Worm (Caenorhabditis elegans) whole organism, young adult: ENCODE results near the gene sknr-1.

Experiments
- B0019.2 ChIP-seq: fragments of 200-800 bp; sonication (Bioruptor generic); conservative IDR thresholded peaks from 2 replicates; pipeline ENCODE4 v1.3.6; 2022; ENCODE audit warnings: missing genetic modification reagents, missing genetic modification characterization, missing compliant biosample characterization
- B0261.1 ChIP-seq: sonication (generic microtip); optimal IDR thresholded peaks from 2 replicates; lab custom pipeline; 2016; ENCODE audit warnings: mild to moderate bottlenecking, missing genetic modification characterization, moderate library complexity, missing compliant biosample characterization
- D2030.7 ChIP-seq: fragments of 200-800 bp; sonication (Bioruptor generic); IDR thresholded peaks from 2 replicates; pipeline ENCODE4 v1.3.6; 2022; ENCODE audit warnings: missing genetic modification reagents, missing genetic modification characterization, missing compliant biosample characterization
- F49E8.2 ChIP-seq: sonication (generic microtip); optimal IDR thresholded peaks from 3 replicates; lab custom pipeline; 2017; ENCODE audit warnings: missing genetic modification characterization, mild to moderate bottlenecking, missing compliant biosample characterization, antibody characterized with exemption, moderate library complexity; ENCODE audit not compliant: insufficient read depth
- F52B5.7 ChIP-seq: sonication (generic microtip); optimal IDR thresholded peaks from 2 replicates; lab custom pipeline; 2016; ENCODE audit warnings: mild to moderate bottlenecking, missing genetic modification characterization, missing compliant biosample characterization
- F57C9.4 ChIP-seq: sonication (generic microtip); optimal IDR thresholded peaks from 2 replicates; lab custom pipeline; 2017; ENCODE audit warnings: mild to moderate bottlenecking, missing genetic modification characterization, missing compliant biosample characterization
- K11D2.4 ChIP-seq: fragments of 200-800 bp; sonication (Bioruptor generic); IDR thresholded peaks from 2 replicates; pipeline ENCODE4 v1.3.6; 2022; ENCODE audit warnings: missing genetic modification reagents, missing genetic modification characterization, missing compliant biosample characterization
- K12H6.12 ChIP-seq: fragments of 200-800 bp; sonication (Bioruptor generic); optimal IDR thresholded peaks from 2 replicates; lab custom pipeline; 2018; ENCODE audit warnings: mild to moderate bottlenecking, missing genetic modification characterization, missing compliant biosample characterization
- aptf-2 ChIP-seq: fragments of 200-800 bp; sonication (Bioruptor generic); conservative IDR thresholded peaks from 2 replicates; pipeline ENCODE4 v1.3.6; 2022; ENCODE audit warnings: missing genetic modification reagents, missing genetic modification characterization, missing compliant biosample characterization
- attf-5 ChIP-seq: fragments of 200-800 bp; sonication (Bioruptor generic); optimal IDR thresholded peaks from 2 replicates; lab custom pipeline; 2018; ENCODE audit warnings: mild to moderate bottlenecking, missing genetic modification characterization, missing compliant biosample characterization
- attf-6 ChIP-seq: fragments of 200-800 bp; sonication (Bioruptor generic); IDR thresholded peaks from 2 replicates; pipeline ENCODE4 v1.3.6; 2022; ENCODE audit warnings: missing genetic modification reagents, missing genetic modification characterization, missing compliant biosample characterization
- cebp-1 ChIP-seq, 2 experiments: fragments of 200-800 bp in 1 of 2; sonication (Bioruptor generic) in 1 of 2; sonication (generic microtip) in 1 of 2; IDR thresholded peaks in 1 of 2; optimal IDR thresholded peaks in 1 of 2; 2 replicates each; pipeline versions ENCODE4 v1.3.6 to Lab custom; 2017 to 2022; ENCODE audit warnings: missing compliant biosample characterization in 2 of 2, missing genetic modification characterization in 2 of 2, mild to moderate bottlenecking in 1 of 2, missing genetic modification reagents in 1 of 2, moderate library complexity in 1 of 2
- cebp-2 ChIP-seq: fragments of 200-800 bp; sonication (Bioruptor generic); IDR thresholded peaks from 2 replicates; pipeline ENCODE4 v1.3.6; 2022; ENCODE audit warnings: missing genetic modification characterization, missing compliant biosample characterization
- ceh-100 ChIP-seq: fragments of 200-800 bp; sonication (Bioruptor generic); IDR thresholded peaks from 2 replicates; pipeline ENCODE4 v1.3.6; 2022; ENCODE audit warnings: missing genetic modification reagents, missing genetic modification characterization, missing compliant biosample characterization
- chd-7 ChIP-seq: sonication (generic microtip); optimal IDR thresholded peaks from 2 replicates; lab custom pipeline; 2016; ENCODE audit warnings: mild to moderate bottlenecking, missing genetic modification characterization, moderate library complexity, missing compliant biosample characterization
- efl-1 ChIP-seq: fragments of 150-350 bp; optimal IDR thresholded peaks from 2 replicates; lab custom pipeline; 2014; ENCODE audit warnings: missing biosample characterization, missing genetic modification reagents, missing genetic modification characterization
- egl-44 ChIP-seq: fragments of 200-800 bp; sonication (Bioruptor generic); IDR thresholded peaks from 2 replicates; pipeline ENCODE4 v1.3.6; 2022; ENCODE audit warnings: missing genetic modification reagents, missing genetic modification characterization, missing compliant biosample characterization
- him-1 ChIP-seq: sonication (generic microtip); optimal IDR thresholded peaks from 2 replicates; lab custom pipeline; 2016; ENCODE audit warnings: missing genotype, missing genetic modification reagents, missing genetic modification characterization, missing compliant biosample characterization
- let-607 ChIP-seq, 2 experiments: fragments of 200-800 bp in 1 of 2; sonication (Bioruptor generic) in 1 of 2; sonication (generic microtip) in 1 of 2; optimal IDR thresholded peaks; 2 replicates each; lab custom pipeline; 2016 to 2018; ENCODE audit warnings: mild to moderate bottlenecking in 2 of 2, missing compliant biosample characterization in 2 of 2, missing genetic modification characterization in 2 of 2, moderate library complexity in 2 of 2, missing genotype in 1 of 2
- lin-40 ChIP-seq: sonication (generic microtip); optimal IDR thresholded peaks from 2 replicates; lab custom pipeline; 2016; ENCODE audit warnings: missing genetic modification characterization, mild to moderate bottlenecking, missing compliant biosample characterization, missing genotype, missing genetic modification reagents
- lir-1 ChIP-seq: fragments of 200-800 bp; sonication (Bioruptor generic); conservative IDR thresholded peaks from 2 replicates; pipeline ENCODE4 v1.3.6; 2022; ENCODE audit warnings: missing genetic modification reagents, missing genetic modification characterization, missing compliant biosample characterization
- lsl-1 ChIP-seq: fragments of 200-800 bp; sonication (Bioruptor generic); optimal IDR thresholded peaks from 2 replicates; lab custom pipeline; 2018; ENCODE audit warnings: mild to moderate bottlenecking, missing genetic modification characterization, moderate library complexity, missing compliant biosample characterization
- madf-10 ChIP-seq: sonication (generic microtip); optimal IDR thresholded peaks from 2 replicates; lab custom pipeline; 2016; ENCODE audit warnings: mild to moderate bottlenecking, missing genetic modification characterization, missing compliant biosample characterization
- madf-3 ChIP-seq: fragments of 200-800 bp; sonication (Bioruptor generic); IDR thresholded peaks from 2 replicates; pipeline ENCODE4 v1.3.6; 2022; ENCODE audit warnings: missing genetic modification reagents, missing genetic modification characterization, missing compliant biosample characterization
- nfya-2 ChIP-seq: fragments of 200-800 bp; sonication (Bioruptor generic); IDR thresholded peaks from 2 replicates; pipeline ENCODE4 v1.3.6; 2022; ENCODE audit warnings: missing genetic modification reagents, missing genetic modification characterization, missing compliant biosample characterization
- nfyb-1 ChIP-seq: fragments of 200-800 bp; sonication (Bioruptor generic); IDR thresholded peaks from 2 replicates; pipeline ENCODE4 v1.3.6; 2022; ENCODE audit warnings: missing genetic modification reagents, missing genetic modification characterization, missing compliant biosample characterization
- nhr-120 ChIP-seq: fragments of 200-800 bp; sonication (Bioruptor generic); IDR thresholded peaks from 2 replicates; pipeline ENCODE4 v1.3.6; 2022; ENCODE audit warnings: missing genetic modification characterization, missing compliant biosample characterization
- nhr-27 ChIP-seq: fragments of 200-800 bp; sonication (Bioruptor generic); optimal IDR thresholded peaks from 2 replicates; lab custom pipeline; 2018; ENCODE audit warnings: mild to moderate bottlenecking, missing genetic modification characterization, moderate library complexity, missing compliant biosample characterization
- nhr-80 ChIP-seq: sonication (generic microtip); optimal IDR thresholded peaks from 2 replicates; lab custom pipeline; 2016; ENCODE audit warnings: missing genetic modification characterization, missing compliant biosample characterization
- rcor-1 ChIP-seq: fragments of 200-800 bp; sonication (Bioruptor generic); IDR thresholded peaks from 2 replicates; pipeline ENCODE4 v1.3.6; 2022; ENCODE audit warnings: missing genetic modification reagents, missing genetic modification characterization, missing compliant biosample characterization
- sdz-38 ChIP-seq: sonication (generic microtip); optimal IDR thresholded peaks from 2 replicates; lab custom pipeline; 2016; ENCODE audit warnings: missing genotype, missing genetic modification characterization, missing compliant biosample characterization
- sea-2 ChIP-seq: fragments of 200-800 bp; sonication (Bioruptor generic); IDR thresholded peaks from 2 replicates; pipeline ENCODE4 v1.3.6; 2022; ENCODE audit warnings: missing genetic modification characterization, missing compliant biosample characterization
- snpc-1.1 ChIP-seq: sonication (generic microtip); optimal IDR thresholded peaks from 2 replicates; lab custom pipeline; 2017; ENCODE audit warnings: missing genetic modification characterization, mild to moderate bottlenecking, missing compliant biosample characterization, antibody characterized with exemption, moderate library complexity, missing genotype, missing genetic modification reagents; ENCODE audit not compliant: insufficient read depth
- snpc-1.3 ChIP-seq: sonication (generic microtip); optimal IDR thresholded peaks from 2 replicates; lab custom pipeline; 2017; ENCODE audit warnings: missing genetic modification characterization, mild to moderate bottlenecking, missing compliant biosample characterization, antibody characterized with exemption, moderate library complexity, missing genotype, missing genetic modification reagents; ENCODE audit not compliant: insufficient read depth
- snpc-3.4 ChIP-seq: sonication (generic microtip); optimal IDR thresholded peaks from 2 replicates; lab custom pipeline; 2017; ENCODE audit warnings: missing genetic modification characterization, mild to moderate bottlenecking, missing compliant biosample characterization, antibody characterized with exemption, moderate library complexity, missing genotype, missing genetic modification reagents
- snpc-4 ChIP-seq, 5 experiments: fragments of 150-350 bp in 1 of 5; sonication (generic microtip) in 4 of 5; optimal IDR thresholded peaks; 2 replicates each; lab custom pipeline; 2014 to 2018; ENCODE audit warnings: missing genetic modification characterization in 5 of 5, missing biosample characterization in 3 of 5, antibody characterized with exemption in 2 of 5, mild to moderate bottlenecking in 2 of 5, missing compliant biosample characterization in 2 of 5, missing genotype in 2 of 5, moderate library complexity in 2 of 5, missing genetic modification reagents in 1 of 5
- sptf-2 ChIP-seq: fragments of 200-800 bp; sonication (Bioruptor generic); optimal IDR thresholded peaks from 2 replicates; lab custom pipeline; 2018; ENCODE audit warnings: mild to moderate bottlenecking, missing genetic modification characterization, missing compliant biosample characterization
- tbp1 ChIP-seq: fragments of 200-800 bp; sonication (Bioruptor generic); optimal IDR thresholded peaks from 2 replicates; lab custom pipeline; 2018; ENCODE audit warnings: mild to moderate bottlenecking, missing genetic modification characterization, missing compliant biosample characterization
- unc-130 ChIP-seq: sonication (generic microtip); optimal IDR thresholded peaks from 2 replicates; lab custom pipeline; 2016; ENCODE audit warnings: missing genetic modification reagents, missing genetic modification characterization, missing compliant biosample characterization
- ztf-18 ChIP-seq: sonication (generic microtip); optimal IDR thresholded peaks from 2 replicates; lab custom pipeline; 2016; ENCODE audit warnings: missing genotype, mild to moderate bottlenecking, missing genetic modification characterization, missing compliant biosample characterization
- ztf-26 ChIP-seq: sonication (generic microtip); optimal IDR thresholded peaks from 2 replicates; lab custom pipeline; 2017; ENCODE audit warnings: missing genetic modification characterization, missing compliant biosample characterization

Gene sknr-1

DNA sequence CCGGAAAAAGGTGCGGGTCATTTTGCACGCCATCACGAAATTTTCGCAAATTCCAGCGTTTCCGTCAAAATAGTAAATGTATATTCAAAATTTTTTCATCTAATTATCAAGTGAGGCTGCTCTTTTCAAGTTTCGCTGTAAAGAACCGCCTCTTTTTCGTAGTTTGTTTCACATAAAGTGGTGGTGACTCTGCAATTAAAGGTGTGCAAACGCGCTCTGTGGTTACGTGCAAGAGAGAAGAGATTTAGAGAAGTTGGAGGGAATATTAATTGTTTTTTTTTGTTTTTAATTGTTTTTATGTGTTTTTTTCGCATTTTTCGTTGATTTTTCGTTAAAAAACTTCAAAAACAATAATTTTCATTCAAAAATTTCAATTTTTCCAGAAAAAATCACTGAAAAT, 47.3 kb upstream of the sknr-1 start, which contains the start of gene W02G9.3 (continued):
- TF ChIP-seq snpc-1.1 (tag; lab: Kevin White, UChicago) (peak; percentile 3), attf-5 (GFP tag; lab: Kevin White, UChicago) (peak; percentile 72), him-1 (tag; lab: Kevin White, UChicago) (peak; percentile 1), nhr-120 (no peak), tbp1 (peak; percentile 58), attf-6 (GFP tag; lab: Robert Waterston, UW) (0 out of 2 replicates have a peak, but pooled peaks have one; percentile 13), F57C9.4 (no peak)

DNA sequence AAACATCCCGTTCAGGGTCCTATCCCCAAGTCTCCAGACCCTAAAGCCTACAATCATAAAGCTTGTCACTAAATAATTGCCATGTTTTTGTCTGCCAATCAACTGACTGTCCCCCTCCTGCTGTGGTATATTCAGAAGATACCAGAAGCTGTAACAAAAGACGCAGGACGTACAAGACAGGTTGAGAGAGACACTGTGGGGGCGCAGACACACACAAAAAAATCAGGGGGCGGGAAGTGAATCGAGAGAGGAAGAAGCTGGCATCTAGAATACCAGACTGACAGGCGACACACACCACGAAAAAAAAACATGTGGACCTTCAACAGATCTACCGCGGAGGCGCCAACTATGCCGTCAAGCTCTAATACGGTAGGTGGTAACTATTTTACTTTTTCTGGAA, 45.9 kb upstream of the sknr-1 start, which contains the start of gene kel-8:
TSS of gene kel-8 (plus strand) at position 301 of the 400 bp plus-strand sequence.
- TF ChIP-seq madf-3 (GFP tag; lab: Robert Waterston, UW) (0 out of 2 replicates have a peak, but pooled peaks have one; percentile 39), snpc-4 (GFP tag; optimal IDR thresholded peaks at IDR 0.05; lab: Kevin White, UChicago) (no peak), snpc-4 (tag; optimal IDR thresholded peaks at IDR 0.05; lab: Kevin White, UChicago) (no peak)

DNA sequence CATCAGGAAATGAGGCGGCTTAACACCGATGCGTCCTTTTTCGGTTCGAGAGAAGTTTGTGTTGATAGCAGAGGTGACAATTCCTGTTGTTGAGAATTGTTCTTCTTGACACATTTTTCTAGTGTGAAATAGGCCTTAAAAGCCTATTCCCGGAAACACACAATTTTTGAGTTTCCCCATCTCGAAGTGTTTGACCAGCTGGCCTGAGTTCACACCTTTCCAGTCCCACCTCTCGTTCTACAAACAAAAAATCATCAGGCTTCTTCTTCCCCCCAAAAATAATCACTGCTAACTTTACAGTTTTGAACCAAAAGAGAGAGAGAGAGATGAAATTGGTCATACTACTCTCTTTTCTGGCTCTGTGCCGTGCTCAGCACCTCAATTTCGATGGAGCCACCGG, 41.3 kb upstream of the sknr-1 start, which contains the start of gene W02G9.4:
TSS of gene W02G9.4 (plus strand) at position 301 of the 400 bp plus-strand sequence.
- TF ChIP-seq F52B5.7 (tag; lab: Kevin White, UChicago), result no peak
- TF ChIP-seq D2030.7 (GFP tag; lab: Robert Waterston, UW), result no peak
- TF ChIP-seq lsl-1 (GFP tag; lab: Kevin White, UChicago), result no peak
- TF ChIP-seq lir-1 (GFP tag; lab: Robert Waterston, UW), result no peak
- TF ChIP-seq F49E8.2 (tag; lab: Kevin White, UChicago), result no peak
- TF ChIP-seq K12H6.12 (tag; lab: Kevin White, UChicago), result no peak
- no peak for TF ChIP-seq snpc-3.4
- no peak for TF ChIP-seq sea-2 (GFP tag; lab: Robert Waterston, UW)
- no peak for TF ChIP-seq B0019.2
- no peak for TF ChIP-seq ztf-26 (tag; lab: Kevin White, UChicago)
- no peak for TF ChIP-seq tbp1
- TF ChIP-seq efl-1 (GFP tag; lab: Kevin White, UChicago), result no peak

DNA sequence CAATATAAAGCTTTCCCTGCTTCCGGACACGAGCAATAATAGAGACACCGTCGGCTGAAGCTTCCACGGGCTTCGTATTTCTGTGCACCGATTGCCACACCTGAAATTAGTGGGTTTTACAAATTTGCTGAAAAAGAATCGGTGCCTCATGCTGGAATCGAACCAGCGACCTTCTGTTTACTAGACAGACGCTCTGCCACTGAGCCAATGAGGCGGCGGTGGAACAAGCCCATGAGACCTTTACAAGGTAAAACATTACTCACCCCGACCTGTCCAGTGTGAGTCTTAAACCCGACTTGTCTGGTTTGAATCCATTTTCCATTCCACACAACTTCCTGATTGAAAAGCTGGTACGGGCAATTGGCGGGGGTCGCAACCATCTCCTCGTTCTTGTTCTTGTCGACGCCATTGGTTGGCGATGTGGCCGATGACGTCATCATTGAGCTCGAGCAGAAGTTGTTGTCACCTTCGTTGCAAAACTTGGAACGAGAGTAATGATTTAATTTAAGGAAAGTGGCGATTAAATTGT, 39.3 kb upstream of the sknr-1 start, which contains the start of gene ndx-2:
TSS of gene ndx-2 (minus strand) at position 479 of the 529 bp plus-strand sequence.
- no peak for TF ChIP-seq sdz-38 (tag; lab: Kevin White, UChicago)
- TF ChIP-seq ztf-18 (tag; lab: Kevin White, UChicago), result peak; percentile 73
- TF ChIP-seq lin-40 (tag; lab: Kevin White, UChicago), result no peak
- peak; percentile 59 for TF ChIP-seq lsl-1 (GFP tag; lab: Kevin White, UChicago)
- peak; percentile 48 for TF ChIP-seq F49E8.2 (tag; lab: Kevin White, UChicago)
- no peak for TF ChIP-seq aptf-2
- TF ChIP-seq nhr-80, result peak; percentile 13
- TF ChIP-seq rcor-1 (GFP tag; lab: Robert Waterston, UW), result peak; percentile 65
- no peak for TF ChIP-seq K11D2.4 (GFP tag; lab: Robert Waterston, UW)
- no peak for TF ChIP-seq cebp-2 (GFP tag; lab: Robert Waterston, UW)
- peak; percentile 72; the same call in 1 of the 2 replicates for TF ChIP-seq egl-44
- no peak for TF ChIP-seq cebp-1 (GFP tag; IDR thresholded peaks at IDR 0.05; lab: Robert Waterston, UW)
- TF ChIP-seq cebp-1 (tag; optimal IDR thresholded peaks at IDR 0.05; lab: Kevin White, UChicago), result peak; percentile 42
- peak; percentile 21 for TF ChIP-seq madf-10 (tag; lab: Kevin White, UChicago)
- no peak for TF ChIP-seq chd-7 (tag; lab: Kevin White, UChicago)
- 0 out of 2 replicates have a peak, but pooled peaks have one; percentile 28 for TF ChIP-seq ceh-100 (GFP tag; lab: Robert Waterston, UW)
- TF ChIP-seq snpc-1.3 (tag; lab: Kevin White, UChicago), result peak; percentile 50
- peak; percentile 76 for TF ChIP-seq B0261.1 (tag; lab: Kevin White, UChicago)
- TF ChIP-seq unc-130, result no peak
- no peak for TF ChIP-seq let-607 (tag; optimal IDR thresholded peaks at IDR 0.05; lab: Kevin White, UChicago)
- TF ChIP-seq nhr-27 (tag; lab: Kevin White, UChicago), result no peak
- no peak for TF ChIP-seq nfya-2 (GFP tag; lab: Robert Waterston, UW)
- TF ChIP-seq efl-1 (GFP tag; lab: Kevin White, UChicago), result peak; percentile 33
- TF ChIP-seq sptf-2, result peak; percentile 86
- TF ChIP-seq nfyb-1, result peak; percentile 78
